Fruit fly (Drosophila melanogaster) S2 (cell line): ENCODE data around the gene Cpr72Ea.

Source experiments
- CG8478 ChIP-seq: fragments of >200 bp; optimal IDR thresholded peaks from 2 replicates; lab custom pipeline; 2018
- CTCF ChIP-seq, 2 experiments: fragments of >200 bp; optimal IDR thresholded peaks; 2 replicates each; lab custom pipeline; 2018

DNA sequence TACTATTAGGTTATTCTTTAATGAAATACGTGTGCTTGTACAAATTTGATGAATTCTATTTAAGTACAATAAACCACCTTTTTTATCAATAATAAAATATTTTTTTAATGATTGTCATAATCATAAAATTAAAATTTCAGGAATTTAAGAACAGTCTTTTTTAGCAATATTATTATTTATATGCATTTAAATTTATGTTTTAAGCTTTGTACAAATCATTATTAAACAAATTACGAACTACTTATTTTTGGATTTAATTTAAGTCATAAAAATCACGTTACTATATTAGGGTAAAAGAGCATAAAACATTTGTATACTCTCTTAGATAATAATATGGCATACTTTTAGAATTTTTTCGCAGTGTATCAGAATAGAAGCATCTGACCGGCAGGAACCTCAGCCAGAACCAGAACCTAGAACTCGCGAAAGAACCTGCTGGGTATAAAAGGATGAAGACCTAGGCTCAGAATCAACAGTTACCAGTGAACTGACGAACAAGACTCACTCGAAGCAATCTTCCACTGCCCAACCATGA lies at the start of gene Cpr72Ea:
- TF ChIP-seq CTCF (optimal IDR thresholded peaks at IDR 0.05; lab: Kevin White, UChicago), result no peak
- no peak for TF ChIP-seq CG8478 (lab: Kevin White, UChicago)
